Worm (Caenorhabditis elegans) whole organism, midembryonic: ENCODE results near the gene ech-2.

ENCODE experiments used
- T22C8.4 ChIP-seq: fragments of 200-800 bp; sonication (Bioruptor generic); IDR thresholded peaks from 2 replicates; pipeline ENCODE4 v1.3.6; 2022; ENCODE audit warnings: missing genetic modification characterization, missing compliant biosample characterization
- flt-1 ChIP-seq: fragments of 200-800 bp; sonication (Bioruptor generic); IDR thresholded peaks from 2 replicates; pipeline ENCODE4 v1.3.6; 2022; ENCODE audit warnings: missing genetic modification characterization, missing compliant biosample characterization

- no peak for TF ChIP-seq T22C8.4
- TF ChIP-seq flt-1 (GFP tag; lab: Robert Waterston, UW): no peak
Observed at ce11 chrIV:11899358-11899757, 43.2 kb upstream of the ech-2 start, which contains the start of gene nhr-43.
